Worm (Caenorhabditis elegans) whole organism, L3 larva: ENCODE measurements around the gene F31F7.2.

Experiments used
- R02D3.7 ChIP-seq: fragments of 150-350 bp; optimal IDR thresholded peaks from 2 replicates; lab custom pipeline; 2014; ENCODE audit warnings: missing biosample characterization, missing genetic modification characterization
- ZK546.5 ChIP-seq: sonication (generic microtip); optimal IDR thresholded peaks from 2 replicates; lab custom pipeline; 2017; ENCODE audit warnings: missing biosample characterization, missing genetic modification characterization
- aly-2 ChIP-seq: fragments of 150-350 bp; optimal IDR thresholded peaks from 2 replicates; lab custom pipeline; 2014; ENCODE audit warnings: missing biosample characterization, missing genetic modification characterization
- ama-1 ChIP-seq: fragments of 150-350 bp; optimal IDR thresholded peaks from 2 replicates; lab custom pipeline; 2018
- ceh-28 ChIP-seq: fragments of 150-350 bp; optimal IDR thresholded peaks from 2 replicates; lab custom pipeline; 2014; ENCODE audit warnings: missing biosample characterization, missing genetic modification reagents, missing genetic modification characterization
- ceh-82 ChIP-seq: fragments of 150-350 bp; optimal IDR thresholded peaks from 2 replicates; lab custom pipeline; 2014; ENCODE audit warnings: missing biosample characterization, missing genetic modification characterization
- ceh-9 ChIP-seq: sonication (generic microtip); optimal IDR thresholded peaks from 2 replicates; lab custom pipeline; 2018; ENCODE audit warnings: missing biosample characterization, missing genetic modification characterization
- daf-12 ChIP-seq: fragments of 150-350 bp; optimal IDR thresholded peaks from 2 replicates; lab custom pipeline; 2014; ENCODE audit warnings: missing biosample characterization, missing genetic modification reagents, missing genetic modification characterization
- egl-27 ChIP-seq: sonication (generic microtip); optimal IDR thresholded peaks from 4 replicates; lab custom pipeline; 2017; ENCODE audit warnings: missing biosample characterization, missing genetic modification reagents, missing genetic modification characterization
- egl-5 ChIP-seq: fragments of 150-350 bp; optimal IDR thresholded peaks from 2 replicates; lab custom pipeline; 2017; ENCODE audit warnings: missing biosample characterization, missing genetic modification reagents, missing genetic modification characterization, inconsistent platforms
- elt-1 ChIP-seq: fragments of 150-350 bp; optimal IDR thresholded peaks from 2 replicates; lab custom pipeline; 2014; ENCODE audit warnings: missing biosample characterization, missing genetic modification characterization
- elt-2 ChIP-seq: sonication (generic microtip); optimal IDR thresholded peaks from 2 replicates; lab custom pipeline; 2016; ENCODE audit warnings: missing genetic modification reagents, mild to moderate bottlenecking, missing genetic modification characterization, missing compliant biosample characterization
- elt-3 ChIP-seq, 3 experiments: fragments of 150-350 bp in 1 of 3; sonication (generic microtip) in 2 of 3; optimal IDR thresholded peaks; 2 replicates in 2 of 3; 4 replicates in 1 of 3; lab custom pipeline; 2014 to 2017; ENCODE audit warnings: missing biosample characterization in 3 of 3, missing genetic modification characterization in 3 of 3
- eor-1 ChIP-seq, 2 experiments: fragments of 150-350 bp; optimal IDR thresholded peaks; 2 replicates each; lab custom pipeline; 2014 to 2018; ENCODE audit warnings: missing biosample characterization in 2 of 2, missing genetic modification characterization in 2 of 2
- fkh-10 ChIP-seq: sonication (generic microtip); optimal IDR thresholded peaks from 2 replicates; lab custom pipeline; 2017; ENCODE audit warnings: missing biosample characterization, missing genetic modification reagents, missing genetic modification characterization
- fkh-2 ChIP-seq: fragments of 150-350 bp; optimal IDR thresholded peaks from 2 replicates; lab custom pipeline; 2014; ENCODE audit warnings: missing biosample characterization, missing genetic modification reagents, missing genetic modification characterization
- fos-1 ChIP-seq: fragments of 150-350 bp; optimal IDR thresholded peaks from 2 replicates; lab custom pipeline; 2014; ENCODE audit warnings: missing biosample characterization, missing genetic modification characterization
- hmg-11 ChIP-seq: sonication (generic microtip); optimal IDR thresholded peaks from 2 replicates; lab custom pipeline; 2016; ENCODE audit warnings: missing genetic modification characterization, missing compliant biosample characterization
- jun-1 ChIP-seq: fragments of 150-350 bp; optimal IDR thresholded peaks from 2 replicates; lab custom pipeline; 2014; ENCODE audit warnings: missing biosample characterization, missing genetic modification reagents, missing genetic modification characterization
- lin-15B ChIP-seq: fragments of 150-350 bp; optimal IDR thresholded peaks from 2 replicates; lab custom pipeline; 2014; ENCODE audit warnings: missing biosample characterization, missing genetic modification characterization
- lsy-12 ChIP-seq: sonication (generic microtip); optimal IDR thresholded peaks from 2 replicates; lab custom pipeline; 2016; ENCODE audit warnings: mild to moderate bottlenecking, missing genetic modification characterization, missing compliant biosample characterization
- mdl-1 ChIP-seq: fragments of 150-350 bp; optimal IDR thresholded peaks from 2 replicates; lab custom pipeline; 2014; ENCODE audit warnings: missing biosample characterization, missing genetic modification characterization
- mml-1 ChIP-seq: fragments of 150-350 bp; sonication (generic microtip); optimal IDR thresholded peaks from 3 replicates; lab custom pipeline; 2014; ENCODE audit warnings: missing biosample characterization, missing genetic modification characterization
- nfya-1 ChIP-seq: sonication (generic microtip); optimal IDR thresholded peaks from 2 replicates; lab custom pipeline; 2017; ENCODE audit warnings: missing genetic modification characterization, mild to moderate bottlenecking, missing compliant biosample characterization, antibody characterized with exemption, moderate library complexity; ENCODE audit not compliant: insufficient read depth
- nhr-12 ChIP-seq: fragments of 150-350 bp; optimal IDR thresholded peaks from 2 replicates; lab custom pipeline; 2014; ENCODE audit warnings: missing biosample characterization, missing genetic modification characterization
- nhr-23 ChIP-seq: fragments of 150-350 bp; optimal IDR thresholded peaks from 2 replicates; lab custom pipeline; 2014; ENCODE audit warnings: missing biosample characterization, missing genetic modification reagents, missing genetic modification characterization
- nhr-25 ChIP-seq: sonication (generic microtip); optimal IDR thresholded peaks from 2 replicates; lab custom pipeline; 2017; ENCODE audit warnings: missing biosample characterization, missing genetic modification characterization
- nhr-43 ChIP-seq: sonication (generic microtip); optimal IDR thresholded peaks from 2 replicates; lab custom pipeline; 2016; ENCODE audit warnings: mild to moderate bottlenecking, missing genetic modification characterization, missing compliant biosample characterization; ENCODE audit not compliant: poor library complexity, severe bottlenecking
- nhr-67 ChIP-seq: fragments of 150-350 bp; optimal IDR thresholded peaks from 2 replicates; lab custom pipeline; 2014; ENCODE audit warnings: missing biosample characterization, missing genetic modification characterization
- nhr-76 ChIP-seq: fragments of 150-350 bp; sonication (generic microtip); optimal IDR thresholded peaks from 5 replicates; lab custom pipeline; 2014; ENCODE audit warnings: missing biosample characterization, missing genetic modification characterization
- pha-4 ChIP-seq: fragments of 150-350 bp; optimal IDR thresholded peaks from 2 replicates; lab custom pipeline; 2014; ENCODE audit warnings: missing biosample characterization, missing genetic modification reagents, missing genetic modification characterization
- pqm-1 ChIP-seq: fragments of 150-350 bp; optimal IDR thresholded peaks from 2 replicates; lab custom pipeline; 2017; ENCODE audit warnings: missing biosample characterization, missing genetic modification characterization, inconsistent platforms
- skn-1 ChIP-seq: fragments of 150-350 bp; optimal IDR thresholded peaks from 2 replicates; lab custom pipeline; 2014; ENCODE audit warnings: missing biosample characterization, missing genetic modification characterization
- snpc-4 ChIP-seq: fragments of 150-350 bp; optimal IDR thresholded peaks from 2 replicates; lab custom pipeline; 2014; ENCODE audit warnings: missing biosample characterization, missing genetic modification characterization
- tbx-2 ChIP-seq: sonication (generic microtip); optimal IDR thresholded peaks from 2 replicates; lab custom pipeline; 2016; ENCODE audit warnings: mild to moderate bottlenecking, missing genetic modification characterization, missing compliant biosample characterization
- unc-62 ChIP-seq: fragments of 150-350 bp; sonication (generic microtip); optimal IDR thresholded peaks from 4 replicates; lab custom pipeline; 2014; ENCODE audit warnings: missing biosample characterization, missing genetic modification reagents, missing genetic modification characterization
- zag-1 ChIP-seq: fragments of 150-350 bp; optimal IDR thresholded peaks from 2 replicates; lab custom pipeline; 2014; ENCODE audit warnings: missing biosample characterization, missing genetic modification characterization
- ztf-11 ChIP-seq: fragments of 150-350 bp; optimal IDR thresholded peaks from 2 replicates; lab custom pipeline; 2014; ENCODE audit warnings: missing biosample characterization, missing genetic modification characterization
- ztf-4 ChIP-seq: fragments of 150-350 bp; optimal IDR thresholded peaks from 2 replicates; lab custom pipeline; 2014; ENCODE audit warnings: missing biosample characterization, missing genetic modification characterization

The F31F7.2 gene

DNA sequence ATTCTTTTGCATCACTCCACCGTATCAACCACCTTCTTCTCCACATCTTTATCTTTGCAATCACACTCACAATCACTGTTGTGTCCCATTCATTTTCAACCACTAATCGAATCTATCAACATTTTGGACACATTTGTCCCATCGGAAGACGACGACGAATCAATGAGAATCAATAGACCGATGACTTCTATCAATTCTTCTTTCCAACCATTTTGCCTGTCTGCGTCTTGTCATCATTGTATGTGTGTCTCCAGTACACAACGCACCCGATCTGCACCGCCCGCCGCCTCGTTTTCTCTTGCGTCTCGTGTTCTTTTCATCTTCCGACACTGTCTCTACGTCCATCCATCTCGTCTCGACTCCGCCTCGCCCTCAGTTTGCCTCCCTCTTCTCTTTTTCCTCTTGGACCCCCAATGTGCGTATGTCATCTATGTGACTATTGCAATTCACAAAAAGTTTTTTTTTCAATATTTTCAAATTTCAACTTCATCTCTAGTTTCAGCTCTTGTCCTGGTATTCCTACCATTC, 24.1 kb upstream of the F31F7.2 start, which contains the start of gene dmd-7 (continued):
- TF ChIP-seq unc-62 (GFP tag; lab: Kevin White, UChicago) (peak; percentile 78), mml-1 (no peak), lin-15B (tag; lab: Kevin White, UChicago) (peak; percentile 21), snpc-4 (tag; lab: Kevin White, UChicago) (peak; percentile 21), egl-27 (peak; percentile 85), aly-2 (tag; lab: Kevin White, UChicago) (no peak), nhr-25 (peak; percentile 96), elt-3 (tag; optimal IDR thresholded peaks at IDR 0.05; lab: Kevin White, UChicago) (peak; percentile 60 to 90 (median 85)), jun-1 (tag; lab: Kevin White, UChicago) (peak; percentile 76), nhr-23 (tag; lab: Kevin White, UChicago) (peak; percentile 96), mdl-1 (tag; lab: Kevin White, UChicago) (peak; percentile 76), nhr-76 (no peak)

DNA sequence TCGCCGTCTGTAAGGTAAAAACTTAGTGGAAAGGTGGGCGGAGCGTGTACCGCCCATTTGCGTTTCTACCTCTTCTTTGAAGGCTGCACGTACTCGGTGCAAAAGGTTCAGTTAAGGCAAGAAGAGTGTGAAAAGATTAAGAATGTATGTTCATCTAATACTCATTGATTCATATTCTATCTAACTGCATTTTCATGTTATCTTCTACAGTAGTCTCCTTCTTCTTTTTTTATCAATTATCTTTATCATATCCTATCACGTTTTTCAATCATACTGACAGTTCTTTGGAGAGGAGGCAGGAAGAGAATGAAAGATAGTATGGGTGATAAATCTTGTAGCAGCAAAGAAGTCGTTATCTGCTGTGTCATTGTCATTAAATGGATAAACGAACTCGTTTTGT, 23.3 kb upstream of the F31F7.2 start:
- peak; percentile 79 for TF ChIP-seq elt-2
- no peak for TF ChIP-seq skn-1 (tag; lab: Kevin White, UChicago)
- TF ChIP-seq zag-1 (tag; lab: Kevin White, UChicago): no peak
- TF ChIP-seq ama-1 (lab: Kevin White, UChicago): no peak
- TF ChIP-seq snpc-4 (tag; lab: Kevin White, UChicago): no peak
- no peak for TF ChIP-seq fkh-10
- TF ChIP-seq ztf-4: no peak
- no peak for TF ChIP-seq lin-15B (tag; lab: Kevin White, UChicago)
- no peak for TF ChIP-seq ceh-82 (tag; lab: Kevin White, UChicago)
- TF ChIP-seq nhr-43 (tag; lab: Kevin White, UChicago): peak; percentile 97
- no peak for TF ChIP-seq elt-1 (tag; lab: Kevin White, UChicago)
- peak; percentile 45 to 94 (median 89) for TF ChIP-seq elt-3 (tag; optimal IDR thresholded peaks at IDR 0.05; lab: Kevin White, UChicago)
- peak; percentile 93 for TF ChIP-seq nhr-23 (tag; lab: Kevin White, UChicago)
- no peak for TF ChIP-seq nhr-12
- TF ChIP-seq lsy-12 (tag; lab: Kevin White, UChicago): no peak
- no peak for TF ChIP-seq nhr-67
- no peak for TF ChIP-seq ZK546.5 (tag; lab: Kevin White, UChicago)
- TF ChIP-seq ztf-11 (tag; lab: Kevin White, UChicago): no peak
- TF ChIP-seq tbx-2 (tag; lab: Kevin White, UChicago): no peak
- TF ChIP-seq ceh-28: peak; percentile 50
- peak; percentile 82 for TF ChIP-seq nhr-25
- TF ChIP-seq unc-62 (GFP tag; lab: Kevin White, UChicago): peak; percentile 9
- TF ChIP-seq pha-4 (tag; lab: Kevin White, UChicago): no peak
- no peak for TF ChIP-seq fkh-2 (tag; lab: Kevin White, UChicago)
- TF ChIP-seq eor-1 (tag; optimal IDR thresholded peaks at IDR 0.05; lab: Kevin White, UChicago): no peak
- TF ChIP-seq mdl-1 (tag; lab: Kevin White, UChicago): peak; percentile 59
- no peak for TF ChIP-seq egl-5
- TF ChIP-seq pqm-1 (tag; lab: Kevin White, UChicago): peak; percentile 29
- no peak for TF ChIP-seq hmg-11
- TF ChIP-seq daf-12 (tag; lab: Kevin White, UChicago): no peak
- peak; percentile 34 for TF ChIP-seq R02D3.7
- TF ChIP-seq jun-1 (tag; lab: Kevin White, UChicago): peak; percentile 32
- no peak for TF ChIP-seq fos-1

DNA sequence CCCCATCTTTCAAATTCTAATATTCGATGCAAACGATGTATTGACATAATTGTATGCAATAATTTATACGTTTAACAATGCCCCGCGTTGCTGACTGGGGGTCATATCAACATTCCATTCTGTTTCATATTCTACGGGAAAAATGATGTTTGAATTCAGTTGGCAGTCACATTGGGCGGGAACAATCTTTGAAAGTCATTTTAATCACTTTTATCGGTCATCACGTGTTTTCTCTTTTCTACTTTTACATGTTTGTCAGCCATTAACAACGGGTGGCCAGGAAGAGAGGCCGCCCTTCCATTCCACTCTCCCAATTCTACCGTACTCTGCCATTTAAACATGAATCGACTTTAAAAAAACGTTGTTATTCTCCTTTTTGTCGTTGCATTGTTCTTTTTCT, 21.9 kb upstream of the F31F7.2 start:
- TF ChIP-seq nhr-23 (tag; lab: Kevin White, UChicago) (peak; percentile 12), nfya-1 (tag; lab: Kevin White, UChicago) (peak; percentile 15), ceh-9 (tag; lab: Kevin White, UChicago) (no peak), pha-4 (tag; lab: Kevin White, UChicago) (peak; percentile 24), jun-1 (tag; lab: Kevin White, UChicago) (peak; percentile 2), mml-1 (no peak), tbx-2 (tag; lab: Kevin White, UChicago) (no peak), elt-2 (peak; percentile 54), pqm-1 (tag; lab: Kevin White, UChicago) (peak; percentile 32), nhr-43 (tag; lab: Kevin White, UChicago) (peak; percentile 50)
